Worm (Caenorhabditis elegans) whole organism, L2 larva: ENCODE measurements around the gene oac-49.

Experiments
- ceh-16 ChIP-seq: fragments of 150-350 bp; optimal IDR thresholded peaks from 2 replicates; lab custom pipeline; 2014; ENCODE audit warnings: missing biosample characterization, missing genetic modification characterization
- egl-27 ChIP-seq: sonication (generic microtip); optimal IDR thresholded peaks from 3 replicates; lab custom pipeline; 2017; ENCODE audit warnings: missing biosample characterization, missing genetic modification reagents, missing genetic modification characterization
- gmeb-1 ChIP-seq: fragments of 150-350 bp; optimal IDR thresholded peaks from 2 replicates; lab custom pipeline; 2014; ENCODE audit warnings: missing biosample characterization, missing genetic modification characterization
- nhr-10 ChIP-seq: sonication (generic microtip); optimal IDR thresholded peaks from 2 replicates; lab custom pipeline; 2017; ENCODE audit warnings: missing biosample characterization, missing genetic modification characterization
- nhr-11 ChIP-seq: fragments of 150-350 bp; optimal IDR thresholded peaks from 2 replicates; lab custom pipeline; 2014; ENCODE audit warnings: missing biosample characterization, missing genetic modification characterization
- nhr-237 ChIP-seq: fragments of 150-350 bp; optimal IDR thresholded peaks from 2 replicates; lab custom pipeline; 2014; ENCODE audit warnings: missing biosample characterization, missing genetic modification characterization
- nhr-77 ChIP-seq: fragments of 150-350 bp; optimal IDR thresholded peaks from 2 replicates; lab custom pipeline; 2014; ENCODE audit warnings: missing biosample characterization, missing genetic modification characterization
- sma-3 ChIP-seq: sonication (generic microtip); optimal IDR thresholded peaks from 2 replicates; lab custom pipeline; 2016; ENCODE audit warnings: missing genetic modification reagents, missing genetic modification characterization, missing compliant biosample characterization
- ztf-11 ChIP-seq: sonication (generic microtip); optimal IDR thresholded peaks from 2 replicates; lab custom pipeline; 2017; ENCODE audit warnings: missing biosample characterization, missing genetic modification characterization

DNA sequence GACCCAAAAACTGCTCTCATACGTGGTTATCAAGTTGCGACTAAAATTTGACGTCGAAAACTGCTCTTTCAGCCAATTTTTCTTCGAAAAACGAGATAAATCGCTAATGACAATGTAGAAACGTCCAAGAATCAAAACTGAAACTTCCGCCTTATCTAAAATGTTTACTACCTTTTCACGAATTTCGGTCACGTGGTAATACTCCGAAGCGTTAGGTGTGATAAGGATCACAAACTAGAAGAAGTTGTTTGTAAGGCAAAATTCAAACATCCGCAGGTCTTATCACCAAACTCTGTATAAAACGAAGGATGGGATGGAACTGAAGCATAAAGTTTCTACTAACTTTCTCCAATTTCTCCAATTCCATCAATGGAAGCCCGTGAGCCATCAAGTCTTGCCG is 12.6 kb downstream of the oac-49 start, which contains the start of gene sqst-3:
- TF ChIP-seq ceh-16 (tag; lab: Kevin White, UChicago) (no peak), ztf-11 (no peak), sma-3 (GFP tag; lab: Kevin White, UChicago) (no peak), egl-27 (tag; lab: Kevin White, UChicago) (no peak), nhr-77 (no peak), nhr-237 (tag; lab: Kevin White, UChicago) (no peak), gmeb-1 (tag; lab: Kevin White, UChicago) (no peak), nhr-10 (no peak), nhr-11 (tag; lab: Kevin White, UChicago) (no peak)
